Fruit fly (Drosophila melanogaster) whole organism, wandering third instar larva: ENCODE data around the gene Flacc.

Source experiments
- Abd-B ChIP-seq: fragments of >200 bp; optimal IDR thresholded peaks from 2 replicates; lab custom pipeline; 2017; ENCODE audit warnings: missing biosample characterization, missing genetic modification characterization
- CG32264 ChIP-seq: fragments of 200-800 bp; sonication (Bioruptor generic); optimal IDR thresholded peaks from 2 replicates; lab custom pipeline; 2016; ENCODE audit warnings: missing biosample characterization, missing genetic modification characterization
- CG9705 ChIP-seq: fragments of 200-800 bp; sonication (Bioruptor generic); optimal IDR thresholded peaks from 2 replicates; lab custom pipeline; 2018; ENCODE audit warnings: missing biosample characterization, mild to moderate bottlenecking, missing genetic modification characterization
- CrebA ChIP-seq: fragments of 200-800 bp; sonication (Bioruptor generic); optimal IDR thresholded peaks from 2 replicates; lab custom pipeline; 2016; ENCODE audit warnings: missing biosample characterization, mild to moderate bottlenecking, missing genetic modification characterization, borderline replicate concordance
- Dfd ChIP-seq: fragments of >200 bp; optimal IDR thresholded peaks from 2 replicates; lab custom pipeline; 2017; ENCODE audit warnings: missing biosample characterization, missing genetic modification characterization
- Dif ChIP-seq: fragments of 200-275, 200-300 bp; sonication (Bioruptor generic); optimal IDR thresholded peaks from 2 replicates; lab custom pipeline; 2018; ENCODE audit warnings: missing biosample characterization, missing genetic modification characterization; ENCODE audit not compliant: partially characterized antibody
- GATAd ChIP-seq: sonication (Bioruptor generic); optimal IDR thresholded peaks from 2 replicates; lab custom pipeline; 2016; ENCODE audit warnings: missing biosample characterization, missing genetic modification characterization
- HLH106 ChIP-seq: fragments of 200-800 bp; optimal IDR thresholded peaks from 3 replicates; lab custom pipeline; 2019; ENCODE audit warnings: missing biosample characterization, mild to moderate bottlenecking, missing genetic modification characterization, moderate library complexity
- Hnf4 ChIP-seq: fragments of 200-800 bp; sonication (Bioruptor generic); optimal IDR thresholded peaks from 2 replicates; lab custom pipeline; 2016; ENCODE audit warnings: missing biosample characterization, mild to moderate bottlenecking, missing genetic modification characterization
- Hr78 ChIP-seq: fragments of >200 bp; optimal IDR thresholded peaks from 2 replicates; lab custom pipeline; 2017; ENCODE audit warnings: missing biosample characterization, missing genetic modification characterization
- Hr83 ChIP-seq: fragments of 200-300 bp; sonication (Bioruptor generic); optimal IDR thresholded peaks from 2 replicates; lab custom pipeline; 2016; ENCODE audit warnings: missing biosample characterization, mild to moderate bottlenecking, missing genetic modification characterization, moderate library complexity; ENCODE audit not compliant: poor library complexity, severe bottlenecking
- Jra ChIP-seq: sonication (Bioruptor generic); optimal IDR thresholded peaks from 2 replicates; lab custom pipeline; 2016; ENCODE audit warnings: missing biosample characterization, missing genetic modification characterization
- Mio ChIP-seq: sonication (Bioruptor generic); optimal IDR thresholded peaks from 2 replicates; lab custom pipeline; 2016; ENCODE audit warnings: missing biosample characterization, missing genetic modification characterization
- Myc ChIP-seq: fragments of >200 bp; optimal IDR thresholded peaks from 2 replicates; lab custom pipeline; 2017
- N ChIP-seq: fragments of >200 bp; optimal IDR thresholded peaks from 2 replicates; lab custom pipeline; 2018; ENCODE audit warnings: missing biosample characterization, missing external identifiers, missing genetic modification characterization
- OdsH ChIP-seq: fragments of 200-800 bp; sonication (Bioruptor generic); optimal IDR thresholded peaks from 2 replicates; lab custom pipeline; 2016; ENCODE audit warnings: missing biosample characterization, mild to moderate bottlenecking, missing genetic modification characterization
- Rel ChIP-seq, 2 experiments: fragments of 200-800 bp; sonication (Bioruptor generic) in 1 of 2; optimal IDR thresholded peaks; 2 replicates in 1 of 2; 3 replicates in 1 of 2; lab custom pipeline; 2016 to 2019; ENCODE audit warnings: mild to moderate bottlenecking in 2 of 2, missing biosample characterization in 2 of 2, missing genetic modification characterization in 2 of 2, moderate library complexity in 1 of 2
- Sp1 ChIP-seq: fragments of 200-800 bp; sonication (Bioruptor generic); optimal IDR thresholded peaks from 3 replicates; lab custom pipeline; 2019; ENCODE audit warnings: missing biosample characterization, mild to moderate bottlenecking, missing genetic modification characterization, moderate library complexity
- Vsx2 ChIP-seq: fragments of 200-300, 225-300 bp; sonication (Bioruptor generic); optimal IDR thresholded peaks from 2 replicates; lab custom pipeline; 2018; ENCODE audit warnings: missing biosample characterization, missing genetic modification characterization; ENCODE audit not compliant: partially characterized antibody
- br ChIP-seq: fragments of 200-800 bp; sonication (Bioruptor generic); optimal IDR thresholded peaks from 2 replicates; lab custom pipeline; 2016; ENCODE audit warnings: missing biosample characterization, missing genetic modification characterization
- brk ChIP-seq: fragments of 200-800 bp; sonication (Bioruptor generic); optimal IDR thresholded peaks from 2 replicates; lab custom pipeline; 2016; ENCODE audit warnings: missing biosample characterization, mild to moderate bottlenecking, missing genetic modification characterization
- dl ChIP-seq, 2 experiments: fragments of 175-275, 200-275 bp in 1 of 2; fragments of 200-275 bp in 1 of 2; sonication (Bioruptor generic); optimal IDR thresholded peaks; lab custom pipeline; 2018; ENCODE audit warnings: mild to moderate bottlenecking in 2 of 2, missing biosample characterization in 2 of 2, missing genetic modification characterization in 2 of 2, moderate library complexity in 2 of 2; ENCODE audit not compliant: partially characterized antibody in 2 of 2, insufficient read depth in 1 of 2
- dmrt93B ChIP-seq: fragments of 200-800 bp; sonication (Bioruptor generic); optimal IDR thresholded peaks from 2 replicates; lab custom pipeline; 2018; ENCODE audit warnings: missing biosample characterization, mild to moderate bottlenecking, missing genetic modification characterization
- dsf ChIP-seq: sonication (Bioruptor generic); optimal IDR thresholded peaks from 2 replicates; lab custom pipeline; 2016; ENCODE audit warnings: missing biosample characterization, missing genetic modification characterization, borderline replicate concordance
- ey ChIP-seq: fragments of 200-800 bp; sonication (Bioruptor generic); optimal IDR thresholded peaks from 2 replicates; lab custom pipeline; 2016; ENCODE audit warnings: missing biosample characterization, missing genetic modification characterization
- foxo ChIP-seq, 2 experiments: fragments of 200-800 bp; sonication (Bioruptor generic); optimal IDR thresholded peaks; 2 replicates in 1 of 2; 3 replicates in 1 of 2; lab custom pipeline; 2016 to 2017; ENCODE audit warnings: missing biosample characterization in 2 of 2, missing genetic modification characterization in 2 of 2
- fru ChIP-seq: fragments of 200-800 bp; sonication (Bioruptor generic); optimal IDR thresholded peaks from 3 replicates; lab custom pipeline; 2016; ENCODE audit warnings: missing biosample characterization, mild to moderate bottlenecking, missing genetic modification characterization
- h ChIP-seq: fragments of 200-800 bp; sonication (Bioruptor generic); optimal IDR thresholded peaks from 3 replicates; lab custom pipeline; 2016; ENCODE audit warnings: missing biosample characterization, mild to moderate bottlenecking, missing genetic modification characterization
- jim ChIP-seq: fragments of 175-275, 200-325 bp; sonication (Bioruptor generic); optimal IDR thresholded peaks from 2 replicates; lab custom pipeline; 2016; ENCODE audit warnings: missing biosample characterization, mild to moderate bottlenecking, missing genetic modification characterization
- lola ChIP-seq: fragments of >200 bp; optimal IDR thresholded peaks from 2 replicates; lab custom pipeline; 2017; ENCODE audit warnings: missing biosample characterization, missing genetic modification characterization
- pan ChIP-seq: fragments of >200 bp; optimal IDR thresholded peaks from 2 replicates; lab custom pipeline; 2017
- psq ChIP-seq: fragments of 200-800 bp; sonication (Bioruptor generic); optimal IDR thresholded peaks from 3 replicates; lab custom pipeline; 2017; ENCODE audit warnings: missing biosample characterization, mild to moderate bottlenecking, missing genetic modification characterization, moderate library complexity
- rgr ChIP-seq: fragments of 200-800 bp; sonication (Bioruptor generic); optimal IDR thresholded peaks from 3 replicates; lab custom pipeline; 2016; ENCODE audit warnings: missing biosample characterization, mild to moderate bottlenecking, missing genetic modification characterization
- sage ChIP-seq: fragments of 200-800 bp; sonication (Bioruptor generic); optimal IDR thresholded peaks from 2 replicates; lab custom pipeline; 2016; ENCODE audit warnings: missing biosample characterization, mild to moderate bottlenecking, missing genetic modification characterization
- sv ChIP-seq: fragments of 200-800 bp; sonication (Bioruptor generic); optimal IDR thresholded peaks from 3 replicates; lab custom pipeline; 2016; ENCODE audit warnings: missing biosample characterization, missing genetic modification characterization
- tai ChIP-seq: sonication (Bioruptor generic); optimal IDR thresholded peaks from 2 replicates; lab custom pipeline; 2016; ENCODE audit warnings: missing biosample characterization, missing genetic modification characterization
- usp ChIP-seq: fragments of >200 bp; optimal IDR thresholded peaks from 2 replicates; lab custom pipeline; 2017; ENCODE audit warnings: missing biosample characterization, missing genetic modification characterization
- woc ChIP-seq: sonication (Bioruptor generic); optimal IDR thresholded peaks from 2 replicates; lab custom pipeline; 2016; ENCODE audit warnings: missing biosample characterization, mild to moderate bottlenecking, missing genetic modification characterization

Flacc gene

DNA sequence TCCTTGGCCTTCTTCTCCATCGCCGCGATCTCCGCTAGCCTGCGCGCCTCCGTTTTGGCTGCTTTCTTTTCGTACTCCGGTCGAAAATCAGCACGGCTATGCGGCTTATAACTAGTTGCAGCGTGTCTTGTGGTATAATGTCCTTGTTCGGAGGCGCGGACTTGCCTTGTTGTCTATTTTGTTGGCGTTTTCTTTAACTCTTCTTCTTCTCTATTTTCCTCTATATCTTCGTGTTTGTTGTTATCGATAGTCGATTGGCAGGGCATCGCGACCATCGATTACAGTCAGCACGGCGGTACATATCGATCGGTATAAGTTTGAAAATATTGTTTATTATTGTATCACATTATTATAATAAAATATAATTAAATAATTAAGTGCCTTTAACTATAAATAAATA lies at the start of gene Flacc:
Flacc (minus strand) TSS at position 204 of the 400 bp plus-strand sequence.
- TF ChIP-seq fru (no peak), woc (no peak), psq (GFP tag; lab: Kevin White, UChicago) (peak; percentile 65), rgr (GFP tag; lab: Kevin White, UChicago) (no peak)

DNA sequence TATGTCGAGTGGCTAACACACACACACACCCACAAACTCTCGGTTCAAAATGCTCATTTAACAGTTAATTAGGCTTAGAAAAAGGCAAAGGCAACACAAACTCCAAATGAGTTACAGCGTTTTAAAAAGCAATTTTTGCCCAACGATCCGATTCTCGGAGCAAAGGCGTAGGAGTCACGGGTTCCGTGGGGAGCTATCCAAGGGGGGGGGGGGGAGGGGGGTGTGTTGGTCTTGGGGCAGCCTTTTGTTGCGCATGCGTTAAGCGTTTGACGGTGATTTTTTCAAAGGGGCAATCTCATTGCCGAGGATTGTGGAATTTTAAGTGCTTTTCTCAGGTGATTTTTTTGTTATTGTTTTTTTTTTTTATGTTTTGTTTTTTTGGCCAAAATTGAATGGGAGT lies 49.2 kb upstream of the Flacc start:
- TF ChIP-seq Dfd (peak; percentile 68), dmrt93B (no peak)

DNA sequence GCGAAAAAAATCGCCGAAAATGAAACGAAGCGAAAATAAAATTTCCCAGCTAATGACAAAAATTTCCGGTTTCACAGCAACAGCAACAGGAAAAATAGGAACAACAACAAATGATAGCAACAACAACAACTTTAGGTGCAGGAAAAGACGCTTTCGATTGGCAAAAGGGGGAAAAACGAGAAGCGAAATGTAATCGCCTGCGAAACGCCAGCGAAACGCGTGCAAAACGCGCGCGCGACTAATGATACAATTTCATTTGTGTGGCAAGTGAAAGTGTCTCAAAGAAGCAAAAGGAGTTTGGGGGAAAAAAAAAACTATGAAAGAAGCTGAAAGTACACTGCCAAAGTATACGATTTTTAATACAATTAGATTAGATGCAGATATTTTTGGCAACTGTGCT lies 48.5 kb upstream of the Flacc start:
- TF ChIP-seq foxo (GFP tag; optimal IDR thresholded peaks at IDR 0.05; lab: Kevin White, UChicago) (no peak), Hr83 (GFP tag; lab: Kevin White, UChicago) (no peak)

DNA sequence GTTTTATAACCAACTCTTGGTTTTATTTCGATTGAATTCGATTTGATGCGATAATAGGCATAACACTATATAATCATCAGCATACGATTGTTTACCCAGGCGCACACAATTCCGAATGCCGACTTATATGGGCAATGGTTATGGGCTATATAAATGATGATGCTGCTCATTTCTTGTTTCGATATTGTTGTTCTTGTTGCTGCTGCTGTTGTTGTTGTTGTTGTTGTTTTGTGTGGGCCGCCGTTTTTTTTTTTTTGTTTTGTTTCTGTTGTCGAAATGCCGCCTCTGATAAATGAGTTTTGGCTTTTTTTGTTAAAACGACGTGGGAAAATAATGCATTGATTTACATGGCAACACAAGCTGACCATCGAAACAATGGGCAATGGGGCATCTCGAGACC lies 46.0 kb upstream of the Flacc start:
- TF ChIP-seq HLH106 (tag; lab: Kevin White, UChicago): no peak
- no peak for TF ChIP-seq CrebA (GFP tag; lab: Kevin White, UChicago)
- TF ChIP-seq Sp1 (GFP tag; lab: Kevin White, UChicago): no peak
- no peak for TF ChIP-seq h (GFP tag; lab: Kevin White, UChicago)
- no peak for TF ChIP-seq brk (GFP tag; lab: Kevin White, UChicago)
- TF ChIP-seq CG9705: no peak
- TF ChIP-seq usp: no peak
- TF ChIP-seq N (GFP tag; lab: Kevin White, UChicago): no peak
- TF ChIP-seq Dfd: no peak
- no peak for TF ChIP-seq sage
- no peak for TF ChIP-seq woc

DNA sequence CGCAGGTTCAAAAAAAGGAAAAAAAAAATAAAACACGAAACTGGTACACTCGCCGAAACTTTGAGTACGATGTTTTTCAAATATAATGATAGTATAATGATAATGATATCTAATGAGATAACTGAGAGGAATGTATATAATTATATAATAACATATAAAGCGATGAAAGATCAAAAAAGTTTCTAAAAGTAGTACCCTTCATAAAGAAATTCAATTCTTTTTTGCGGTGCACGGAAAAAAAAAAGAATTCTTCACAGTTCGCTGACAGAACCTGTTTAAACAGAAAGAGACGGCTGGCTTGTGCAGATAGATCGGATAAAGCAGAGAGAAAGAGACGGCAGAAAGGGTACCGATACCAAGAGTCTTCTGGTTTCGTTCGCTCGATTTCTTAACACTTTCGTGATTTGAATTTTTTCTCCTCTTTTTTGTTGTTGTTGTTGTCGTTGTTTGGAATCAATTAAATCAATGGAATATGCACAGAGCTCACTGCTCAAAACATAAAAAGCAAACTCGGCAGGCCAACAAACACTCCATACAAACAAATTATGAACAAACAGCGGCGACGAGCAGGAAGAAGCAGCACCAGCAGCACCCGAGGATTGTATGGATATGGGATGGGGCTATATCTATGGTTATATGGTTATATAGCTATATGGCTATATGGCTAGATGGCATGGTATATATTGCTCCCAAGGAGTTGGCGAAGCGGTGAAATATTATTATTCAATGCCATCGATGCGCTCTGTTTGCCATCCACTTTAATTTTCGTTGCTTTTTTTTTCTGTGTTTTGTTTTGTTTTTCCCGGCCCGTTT lies 44.9 kb upstream of the Flacc start:
- TF ChIP-seq br: peak; percentile 19
- no peak for TF ChIP-seq usp
- no peak for TF ChIP-seq Dfd
- no peak for TF ChIP-seq jim
- no peak for TF ChIP-seq Hr78
- peak; percentile 16 for TF ChIP-seq Vsx2 (GFP tag; lab: Kevin White, UChicago)
- TF ChIP-seq sage: no peak
- TF ChIP-seq CrebA (GFP tag; lab: Kevin White, UChicago): no peak
- TF ChIP-seq CG32264 (GFP tag; lab: Kevin White, UChicago): no peak
- TF ChIP-seq HLH106 (tag; lab: Kevin White, UChicago): peak; percentile 72
- TF ChIP-seq brk (GFP tag; lab: Kevin White, UChicago): peak; percentile 68
- TF ChIP-seq Jra: no peak
- peak; percentile 9 for TF ChIP-seq sv
- TF ChIP-seq h (GFP tag; lab: Kevin White, UChicago): peak; percentile 57
- no peak for TF ChIP-seq dl (GFP tag; optimal IDR thresholded peaks at IDR 0.05; lab: Kevin White, UChicago; ENCODE audit: insufficient read depth in 1 of 2, partially characterized antibody in 2 of 2)
- no peak for TF ChIP-seq CG9705
- peak in 1 of 2 experiments; percentile 73 for TF ChIP-seq foxo (GFP tag; optimal IDR thresholded peaks at IDR 0.05; lab: Kevin White, UChicago)
- TF ChIP-seq OdsH (GFP tag; lab: Kevin White, UChicago): peak; percentile 83
- no peak for TF ChIP-seq Dif
- TF ChIP-seq N (GFP tag; lab: Kevin White, UChicago): no peak
- TF ChIP-seq woc: peak; percentile 61
- no peak for TF ChIP-seq Abd-B (GFP tag; lab: Kevin White, UChicago)
- no peak for TF ChIP-seq dsf (GFP tag; lab: Kevin White, UChicago)
- peak; percentile 80 for TF ChIP-seq rgr (GFP tag; lab: Kevin White, UChicago)
- no peak for TF ChIP-seq tai (GFP tag; lab: Kevin White, UChicago)
- TF ChIP-seq ey (GFP tag; lab: Kevin White, UChicago): peak; percentile 56
- peak; percentile 59 for TF ChIP-seq Hnf4
- peak; percentile 33 for TF ChIP-seq dmrt93B
- TF ChIP-seq Rel (GFP tag; optimal IDR thresholded peaks at IDR 0.05; lab: Kevin White, UChicago): peak; percentile 56
- no peak for TF ChIP-seq Rel (tag; optimal IDR thresholded peaks at IDR 0.05; lab: Kevin White, UChicago)
- TF ChIP-seq lola (GFP tag; lab: Kevin White, UChicago): no peak
- no peak for TF ChIP-seq Hr83 (GFP tag; lab: Kevin White, UChicago)
- no peak for TF ChIP-seq Myc (lab: Kevin White, UChicago)
- peak; percentile 79 for TF ChIP-seq psq (GFP tag; lab: Kevin White, UChicago)
- TF ChIP-seq fru: peak; percentile 69
- no peak for TF ChIP-seq Mio (GFP tag; lab: Kevin White, UChicago)
- no peak for TF ChIP-seq GATAd (GFP tag; lab: Kevin White, UChicago)
- TF ChIP-seq pan (lab: Kevin White, UChicago): no peak
- peak; percentile 87 for TF ChIP-seq Sp1 (GFP tag; lab: Kevin White, UChicago)
